Worm (Caenorhabditis elegans) whole organism, mixed stage, embryonic: ENCODE measurements around the gene gcp-2.1.
A peak's percentile ranks its signal among the peaks of the same experiment; 100 is the strongest.
"Not testable (repeated sequence)": the region's sequence is repeated elsewhere in the genome, so short reads cannot be mapped to it uniquely, and the experiment has no call there.

Experiments used
- M03D4.4 ChIP-seq: sonication (generic microtip); optimal IDR thresholded peaks from 2 replicates; lab custom pipeline; 2017; ENCODE audit warnings: mild to moderate bottlenecking, missing genetic modification characterization, missing compliant biosample characterization
- bed-3 ChIP-seq: fragments of 200-800 bp; sonication (Bioruptor generic); optimal IDR thresholded peaks from 3 replicates; lab custom pipeline; 2018; ENCODE audit warnings: mild to moderate bottlenecking, missing genetic modification characterization, moderate library complexity, missing compliant biosample characterization
- blmp-1 ChIP-seq: fragments of 150-350 bp; optimal IDR thresholded peaks from 2 replicates; lab custom pipeline; 2014; ENCODE audit warnings: missing biosample characterization, missing genetic modification characterization
- ceh-39 ChIP-seq: fragments of 150-350 bp; optimal IDR thresholded peaks from 2 replicates; lab custom pipeline; 2014; ENCODE audit warnings: missing biosample characterization, missing genetic modification characterization
- ceh-43 ChIP-seq: fragments of 200-800 bp; sonication (Bioruptor generic); optimal IDR thresholded peaks from 2 replicates; lab custom pipeline; 2018; ENCODE audit warnings: mild to moderate bottlenecking, missing genetic modification characterization, moderate library complexity, missing compliant biosample characterization
- ceh-83 ChIP-seq: fragments of 200-800 bp; sonication (Bioruptor generic); optimal IDR thresholded peaks from 2 replicates; lab custom pipeline; 2018; ENCODE audit warnings: mild to moderate bottlenecking, missing genetic modification characterization, missing compliant biosample characterization
- ces-1 ChIP-seq: fragments of 150-350 bp; optimal IDR thresholded peaks from 2 replicates; lab custom pipeline; 2014; ENCODE audit warnings: missing biosample characterization, missing genetic modification reagents, missing genetic modification characterization
- cnd-1 ChIP-seq: fragments of 200-800 bp; sonication (Bioruptor generic); optimal IDR thresholded peaks from 2 replicates; lab custom pipeline; 2018; ENCODE audit warnings: mild to moderate bottlenecking, missing genetic modification characterization, missing compliant biosample characterization
- drap-1 ChIP-seq: fragments of 200-800 bp; sonication (Bioruptor generic); optimal IDR thresholded peaks from 3 replicates; lab custom pipeline; 2018; ENCODE audit warnings: mild to moderate bottlenecking, missing genetic modification characterization, missing compliant biosample characterization
- elt-1 ChIP-seq: sonication (generic microtip); optimal IDR thresholded peaks from 2 replicates; lab custom pipeline; 2017; ENCODE audit warnings: missing genetic modification characterization, mild to moderate bottlenecking, missing compliant biosample characterization, antibody characterized with exemption, moderate library complexity, borderline replicate concordance; ENCODE audit not compliant: insufficient read depth
- elt-3 ChIP-seq: fragments of 150-350 bp; optimal IDR thresholded peaks from 2 replicates; lab custom pipeline; 2014; ENCODE audit warnings: missing biosample characterization, missing genetic modification characterization
- flh-1 ChIP-seq: fragments of 200-800 bp; sonication (Bioruptor generic); optimal IDR thresholded peaks from 2 replicates; lab custom pipeline; 2018; ENCODE audit warnings: mild to moderate bottlenecking, missing genetic modification characterization, moderate library complexity, missing compliant biosample characterization
- ham-2 ChIP-seq: fragments of 200-800 bp; sonication (Bioruptor generic); optimal IDR thresholded peaks from 2 replicates; lab custom pipeline; 2018; ENCODE audit warnings: mild to moderate bottlenecking, missing genetic modification characterization, missing compliant biosample characterization
- hlh-1 ChIP-seq: fragments of 150-350 bp; optimal IDR thresholded peaks from 2 replicates; lab custom pipeline; 2014; ENCODE audit warnings: missing biosample characterization, missing genetic modification reagents, missing genetic modification characterization
- lin-13 ChIP-seq: fragments of 150-350 bp; optimal IDR thresholded peaks from 2 replicates; lab custom pipeline; 2014; ENCODE audit warnings: missing biosample characterization, missing genetic modification characterization
- lin-32 ChIP-seq: fragments of 200-800 bp; sonication (Bioruptor generic); optimal IDR thresholded peaks from 2 replicates; lab custom pipeline; 2018; ENCODE audit warnings: mild to moderate bottlenecking, missing genetic modification characterization, missing compliant biosample characterization
- lsy-2 ChIP-seq: fragments of 150-350 bp; optimal IDR thresholded peaks from 2 replicates; lab custom pipeline; 2014; ENCODE audit warnings: missing biosample characterization, missing genetic modification characterization
- mab-5 ChIP-seq: fragments of 150-350 bp; optimal IDR thresholded peaks from 2 replicates; lab custom pipeline; 2014; ENCODE audit warnings: missing biosample characterization, missing genetic modification characterization
- mep-1 ChIP-seq: fragments of 150-350 bp; optimal IDR thresholded peaks from 2 replicates; lab custom pipeline; 2017; ENCODE audit warnings: missing biosample characterization, missing genetic modification reagents, missing genetic modification characterization, inconsistent platforms
- mls-2 ChIP-seq: sonication (generic microtip); optimal IDR thresholded peaks from 2 replicates; lab custom pipeline; 2016; ENCODE audit warnings: mild to moderate bottlenecking, missing genetic modification characterization, moderate library complexity, missing compliant biosample characterization
- nhr-12 ChIP-seq: fragments of 150-350 bp; optimal IDR thresholded peaks from 2 replicates; lab custom pipeline; 2014; ENCODE audit warnings: missing biosample characterization, missing genetic modification characterization
- nhr-2 ChIP-seq: fragments of 150-350 bp; optimal IDR thresholded peaks from 2 replicates; lab custom pipeline; 2014; ENCODE audit warnings: missing biosample characterization, missing genetic modification characterization
- nhr-237 ChIP-seq: fragments of 150-350 bp; optimal IDR thresholded peaks from 2 replicates; lab custom pipeline; 2014; ENCODE audit warnings: missing biosample characterization, missing genetic modification characterization
- nhr-28 ChIP-seq: fragments of 150-350 bp; optimal IDR thresholded peaks from 2 replicates; lab custom pipeline; 2014; ENCODE audit warnings: missing biosample characterization, missing genetic modification characterization
- nhr-76 ChIP-seq: sonication (generic microtip); optimal IDR thresholded peaks from 2 replicates; lab custom pipeline; 2017; ENCODE audit warnings: missing biosample characterization, missing genetic modification characterization
- pha-4 ChIP-seq: fragments of 150-350 bp; optimal IDR thresholded peaks from 2 replicates; lab custom pipeline; 2018; ENCODE audit warnings: missing biosample characterization, missing genetic modification reagents, missing genetic modification characterization
- sem-2 ChIP-seq: fragments of 200-800 bp; sonication (Bioruptor generic); optimal IDR thresholded peaks from 2 replicates; lab custom pipeline; 2018; ENCODE audit warnings: mild to moderate bottlenecking, missing genetic modification characterization, missing compliant biosample characterization
- snpc-4 ChIP-seq: fragments of 150-350 bp; optimal IDR thresholded peaks from 2 replicates; lab custom pipeline; 2014; ENCODE audit warnings: missing biosample characterization, missing genetic modification characterization
- sptf-1 ChIP-seq: sonication (generic microtip); optimal IDR thresholded peaks from 2 replicates; lab custom pipeline; 2017; ENCODE audit warnings: mild to moderate bottlenecking, missing genetic modification characterization, moderate library complexity, missing compliant biosample characterization
- tbx-8 ChIP-seq: fragments of 200-800 bp; sonication (Bioruptor generic); optimal IDR thresholded peaks from 2 replicates; lab custom pipeline; 2018; ENCODE audit warnings: mild to moderate bottlenecking, missing genetic modification characterization, moderate library complexity, missing compliant biosample characterization
- unc-120 ChIP-seq: sonication (generic microtip); optimal IDR thresholded peaks from 2 replicates; lab custom pipeline; 2017; ENCODE audit warnings: missing genetic modification characterization, missing compliant biosample characterization; ENCODE audit not compliant: poor library complexity, severe bottlenecking
- unc-39 ChIP-seq: fragments of 150-350 bp; optimal IDR thresholded peaks from 2 replicates; lab custom pipeline; 2014; ENCODE audit warnings: missing biosample characterization, missing genetic modification characterization
- unc-62 ChIP-seq: fragments of 150-350 bp; optimal IDR thresholded peaks from 2 replicates; lab custom pipeline; 2014; ENCODE audit warnings: missing biosample characterization, missing genetic modification reagents, missing genetic modification characterization
- zip-8 ChIP-seq: fragments of 150-350 bp; optimal IDR thresholded peaks from 2 replicates; lab custom pipeline; 2014; ENCODE audit warnings: missing biosample characterization, missing genetic modification characterization
- ztf-11 ChIP-seq: fragments of 150-350 bp; optimal IDR thresholded peaks from 2 replicates; lab custom pipeline; 2014; ENCODE audit warnings: missing biosample characterization, missing genetic modification characterization

Gene gcp-2.1

DNA sequence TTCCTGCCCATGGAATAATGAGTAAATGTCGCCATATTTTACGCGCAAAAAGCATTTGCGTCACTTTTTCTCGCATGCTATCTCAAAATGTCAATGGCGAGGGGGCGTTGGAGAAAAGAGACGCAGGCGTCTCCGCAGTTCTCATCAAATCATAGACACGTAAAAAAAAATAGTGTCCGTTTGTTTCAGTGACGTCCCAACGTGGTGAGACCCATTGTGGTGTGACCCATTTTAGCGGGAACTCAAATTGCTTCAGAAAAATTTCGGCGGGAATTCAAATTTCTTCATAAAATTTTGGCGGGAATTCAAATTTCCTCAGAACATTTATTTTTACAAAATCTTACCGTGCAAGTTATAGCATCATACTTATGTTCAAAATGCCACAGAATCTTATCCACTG lies 42.2 kb downstream of the gcp-2.1 start:
- TF ChIP-seq hlh-1 (tag; lab: Kevin White, UChicago), result no peak
- TF ChIP-seq sptf-1 (tag; lab: Kevin White, UChicago), result no peak
- no peak for TF ChIP-seq unc-39 (tag; lab: Kevin White, UChicago)
- no peak for TF ChIP-seq unc-120 (tag; lab: Kevin White, UChicago)
- TF ChIP-seq pha-4 (tag; lab: Kevin White, UChicago), result no peak
- TF ChIP-seq nhr-28, result no peak
- TF ChIP-seq cnd-1 (tag; lab: Kevin White, UChicago), result no peak
- no peak for TF ChIP-seq ztf-11 (tag; lab: Kevin White, UChicago)
- TF ChIP-seq elt-3 (tag; lab: Kevin White, UChicago), result no peak
- TF ChIP-seq zip-8 (tag; lab: Kevin White, UChicago), result no peak
- TF ChIP-seq lin-32 (GFP tag; lab: Kevin White, UChicago), result no peak
- TF ChIP-seq ceh-43 (GFP tag; lab: Kevin White, UChicago), result no peak
- no peak for TF ChIP-seq tbx-8 (GFP tag; lab: Kevin White, UChicago)
- TF ChIP-seq nhr-76 (tag; lab: Kevin White, UChicago), result no peak
- TF ChIP-seq drap-1 (GFP tag; lab: Kevin White, UChicago), result no peak

ce11 chrX:347117-347516 lies 45.5 kb downstream of the gcp-2.1 start, which contains the start of gene C04E7.3:
Gene C04E7.3 (minus strand): TSS chrX:347217.
- not testable (repeated sequence) for TF ChIP-seq ceh-43 (GFP tag; lab: Kevin White, UChicago); cnd-1 (tag; lab: Kevin White, UChicago); ces-1 (GFP tag; lab: Kevin White, UChicago)

DNA sequence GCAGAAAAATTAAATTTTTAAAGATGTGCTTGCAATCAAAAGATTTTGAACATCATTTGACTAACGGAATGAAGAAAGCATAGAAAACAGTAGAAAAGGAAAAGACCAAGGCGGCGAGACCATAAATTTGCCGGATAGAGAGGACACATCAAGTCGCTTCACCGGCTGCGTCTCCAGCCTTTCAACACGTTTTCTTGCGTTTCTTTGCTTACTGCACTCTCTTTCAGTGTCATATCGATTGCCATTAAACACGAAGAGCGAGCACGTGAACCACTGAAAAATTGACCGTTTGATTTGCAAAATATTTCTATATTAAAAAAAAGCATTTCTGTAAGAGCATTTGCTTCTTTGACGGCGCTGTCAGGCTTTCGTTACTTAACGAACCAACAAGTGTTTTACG lies 46.5 kb downstream of the gcp-2.1 start:
- TF ChIP-seq ceh-39 (tag; lab: Kevin White, UChicago) (no peak), unc-120 (tag; lab: Kevin White, UChicago) (peak; percentile 38), nhr-76 (tag; lab: Kevin White, UChicago) (no peak), mep-1 (tag; lab: Kevin White, UChicago) (peak; percentile 2), drap-1 (GFP tag; lab: Kevin White, UChicago) (no peak), ces-1 (GFP tag; lab: Kevin White, UChicago) (peak; percentile 12), zip-8 (tag; lab: Kevin White, UChicago) (no peak), M03D4.4 (tag; lab: Kevin White, UChicago) (no peak), mab-5 (no peak), ceh-43 (GFP tag; lab: Kevin White, UChicago) (no peak), cnd-1 (tag; lab: Kevin White, UChicago) (no peak), unc-62 (GFP tag; lab: Kevin White, UChicago) (no peak), nhr-237 (tag; lab: Kevin White, UChicago) (no peak), snpc-4 (tag; lab: Kevin White, UChicago) (no peak), lin-13 (tag; lab: Kevin White, UChicago) (no peak), ztf-11 (tag; lab: Kevin White, UChicago) (no peak), blmp-1 (tag; lab: Kevin White, UChicago) (no peak), nhr-2 (tag; lab: Kevin White, UChicago) (no peak), tbx-8 (GFP tag; lab: Kevin White, UChicago) (no peak), lin-32 (GFP tag; lab: Kevin White, UChicago) (no peak), ham-2 (GFP tag; lab: Kevin White, UChicago) (no peak), ceh-83 (no peak), sptf-1 (tag; lab: Kevin White, UChicago) (no peak), hlh-1 (tag; lab: Kevin White, UChicago) (no peak)

DNA sequence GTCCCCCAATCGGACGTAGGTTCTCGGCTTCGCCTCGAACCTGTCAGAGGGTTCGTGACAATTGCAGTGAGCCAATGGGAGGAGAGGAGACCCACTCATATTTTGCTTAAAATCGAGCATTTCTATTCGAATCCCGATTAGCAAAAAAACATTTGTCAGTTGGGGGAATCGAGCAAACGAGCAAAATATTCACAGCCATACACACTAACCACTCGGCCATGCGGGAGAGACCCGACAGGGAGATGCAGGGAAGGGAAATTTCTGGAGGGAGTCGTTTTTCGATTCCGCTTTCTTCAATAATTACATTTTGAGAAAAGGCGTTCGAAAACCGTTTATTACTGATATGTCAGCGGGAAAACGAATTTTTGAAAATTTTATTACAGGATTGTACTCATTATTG lies 49.8 kb downstream of the gcp-2.1 start:
- peak; percentile 8 for TF ChIP-seq sptf-1 (tag; lab: Kevin White, UChicago)

DNA sequence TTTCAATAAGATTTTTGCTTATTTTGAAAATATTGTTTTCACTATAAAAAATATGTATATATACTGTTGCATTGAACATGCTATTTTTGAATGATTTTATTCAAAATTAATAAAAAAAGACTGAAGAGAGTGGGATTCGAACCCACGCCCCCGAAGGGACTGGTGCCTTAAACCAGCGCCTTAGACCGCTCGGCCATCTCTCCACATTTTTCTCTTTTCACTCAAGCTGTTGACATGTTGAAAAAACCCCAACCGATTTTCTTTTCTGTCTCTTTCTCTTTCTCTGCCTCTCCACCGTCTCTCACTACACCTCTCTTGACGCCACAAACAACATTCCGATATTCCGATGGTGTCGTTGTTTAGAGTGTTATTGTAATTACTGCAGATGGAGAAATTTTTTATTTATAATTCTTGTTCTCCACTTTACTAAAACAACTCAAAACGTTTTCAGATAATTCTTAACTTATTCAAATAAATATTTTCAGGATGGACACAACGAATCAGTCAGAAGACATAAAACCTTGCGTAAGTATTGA lies 51.6 kb downstream of the gcp-2.1 start, which contains the start of gene sor-3:
TSS of gene sor-3 (plus strand) at position 486 of the 536 bp plus-strand sequence.
- peak; percentile 74 for TF ChIP-seq tbx-8 (GFP tag; lab: Kevin White, UChicago)
- peak; percentile 50 for TF ChIP-seq flh-1
- peak; percentile 92 for TF ChIP-seq mls-2 (tag; lab: Kevin White, UChicago)
- TF ChIP-seq lin-13 (tag; lab: Kevin White, UChicago), result peak; percentile 56
- peak; percentile 97 for TF ChIP-seq unc-120 (tag; lab: Kevin White, UChicago)
- no peak for TF ChIP-seq ztf-11 (tag; lab: Kevin White, UChicago)
- no peak for TF ChIP-seq nhr-76 (tag; lab: Kevin White, UChicago)
- no peak for TF ChIP-seq blmp-1 (tag; lab: Kevin White, UChicago)
- peak; percentile 51 for TF ChIP-seq hlh-1 (tag; lab: Kevin White, UChicago)
- TF ChIP-seq mab-5, result peak; percentile 71
- TF ChIP-seq nhr-28, result peak; percentile 62
- no peak for TF ChIP-seq nhr-12
- TF ChIP-seq sptf-1 (tag; lab: Kevin White, UChicago), result peak; percentile 96
- TF ChIP-seq bed-3 (GFP tag; lab: Kevin White, UChicago), result peak; percentile 80
- peak; percentile 89 for TF ChIP-seq ceh-83
- TF ChIP-seq M03D4.4 (tag; lab: Kevin White, UChicago), result peak; percentile 88
- TF ChIP-seq snpc-4 (tag; lab: Kevin White, UChicago), result no peak
- TF ChIP-seq unc-62 (GFP tag; lab: Kevin White, UChicago), result peak; percentile 6
- peak; percentile 88 for TF ChIP-seq lin-32 (GFP tag; lab: Kevin White, UChicago)
- TF ChIP-seq lsy-2 (tag; lab: Kevin White, UChicago), result peak; percentile 51
- peak; percentile 13 for TF ChIP-seq elt-1 (tag; lab: Kevin White, UChicago)
- peak; percentile 88 for TF ChIP-seq drap-1 (GFP tag; lab: Kevin White, UChicago)
- no peak for TF ChIP-seq zip-8 (tag; lab: Kevin White, UChicago)
- TF ChIP-seq mep-1 (tag; lab: Kevin White, UChicago), result peak; percentile 77
- peak; percentile 66 for TF ChIP-seq sem-2 (GFP tag; lab: Kevin White, UChicago)
- TF ChIP-seq ceh-43 (GFP tag; lab: Kevin White, UChicago), result peak; percentile 86
- TF ChIP-seq unc-39 (tag; lab: Kevin White, UChicago), result no peak
- peak; percentile 53 for TF ChIP-seq pha-4 (tag; lab: Kevin White, UChicago)
- TF ChIP-seq ham-2 (GFP tag; lab: Kevin White, UChicago), result peak; percentile 71
- no peak for TF ChIP-seq elt-3 (tag; lab: Kevin White, UChicago)
